Fruit fly (Drosophila melanogaster) whole organism, pupa: ENCODE results near the gene wda.

Experiments
- CG10348 ChIP-seq: fragments of 200-800 bp; sonication (Bioruptor generic); IDR thresholded peaks from 2 replicates; pipeline ENCODE4 v1.3.6; 2022; ENCODE audit warnings: missing biosample characterization, missing genetic modification characterization
- CG12605 ChIP-seq: fragments of 200-800 bp; sonication (Bioruptor generic); IDR thresholded peaks from 2 replicates; pipeline ENCODE4 v1.3.6; 2022; ENCODE audit warnings: missing biosample characterization, missing genetic modification characterization
- CG13204 ChIP-seq: fragments of 200-800 bp; sonication (Bioruptor generic); optimal IDR thresholded peaks from 2 replicates; lab custom pipeline; 2018; ENCODE audit warnings: missing biosample characterization, mild to moderate bottlenecking, missing genetic modification characterization, moderate library complexity
- CG14655 ChIP-seq: fragments of 200-800 bp; sonication (Bioruptor generic); optimal IDR thresholded peaks from 3 replicates; lab custom pipeline; 2017; ENCODE audit warnings: mild to moderate bottlenecking, missing biosample characterization, missing genetic modification reagents, missing genetic modification characterization
- CG15710 ChIP-seq: fragments of 200-800 bp; sonication (Bioruptor generic); optimal IDR thresholded peaks from 2 replicates; lab custom pipeline; 2018; ENCODE audit warnings: missing biosample characterization, mild to moderate bottlenecking, missing genetic modification characterization, moderate library complexity
- CG17806 ChIP-seq: fragments of 200-800 bp; sonication (Bioruptor generic); optimal IDR thresholded peaks from 2 replicates; lab custom pipeline; 2018; ENCODE audit warnings: missing biosample characterization, mild to moderate bottlenecking, missing genetic modification characterization, moderate library complexity
- CG32121 ChIP-seq: fragments of 200-800 bp; sonication (Bioruptor generic); IDR thresholded peaks from 2 replicates; pipeline ENCODE4 v1.3.6; 2022; ENCODE audit warnings: missing biosample characterization, missing genetic modification characterization
- CG34367 ChIP-seq: fragments of 200-800 bp; sonication (Bioruptor generic); optimal IDR thresholded peaks from 2 replicates; lab custom pipeline; 2018; ENCODE audit warnings: missing biosample characterization, mild to moderate bottlenecking, missing genetic modification characterization
- CG4496 ChIP-seq: fragments of 200-800 bp; sonication (Bioruptor generic); IDR thresholded peaks from 3 replicates; pipeline ENCODE4 v1.3.6; 2022; ENCODE audit warnings: missing biosample characterization, missing genetic modification characterization
- CG8159 ChIP-seq: fragments of 200-800 bp; sonication (Bioruptor generic); optimal IDR thresholded peaks from 3 replicates; lab custom pipeline; 2018; ENCODE audit warnings: missing biosample characterization, mild to moderate bottlenecking, missing genetic modification characterization, moderate library complexity
- CG8301 ChIP-seq: fragments of 200-800 bp; sonication (Bioruptor generic); optimal IDR thresholded peaks from 2 replicates; lab custom pipeline; 2018; ENCODE audit warnings: missing biosample characterization, mild to moderate bottlenecking, missing genetic modification characterization
- CG9948 ChIP-seq: fragments of 200-800 bp; sonication (Bioruptor generic); optimal IDR thresholded peaks from 2 replicates; lab custom pipeline; 2018; ENCODE audit warnings: missing biosample characterization, mild to moderate bottlenecking, missing genetic modification characterization, moderate library complexity
- D1 ChIP-seq: fragments of 200-800 bp; sonication (Bioruptor generic); optimal IDR thresholded peaks from 2 replicates; lab custom pipeline; 2018; ENCODE audit warnings: missing biosample characterization, mild to moderate bottlenecking, missing genetic modification characterization, moderate library complexity
- EcR ChIP-seq: fragments of 200-800 bp; sonication (Bioruptor generic); optimal IDR thresholded peaks from 3 replicates; lab custom pipeline; 2019; ENCODE audit warnings: missing biosample characterization, missing genetic modification characterization, mild to moderate bottlenecking, moderate library complexity, missing genetic modification reagents
- Ets98B ChIP-seq: fragments of 200-800 bp; sonication (Bioruptor generic); IDR thresholded peaks from 2 replicates; pipeline ENCODE4 v1.3.6; 2022; ENCODE audit warnings: missing biosample characterization, missing genetic modification characterization
- Pif1A ChIP-seq: fragments of 200-800 bp; sonication (Bioruptor generic); optimal IDR thresholded peaks from 3 replicates; lab custom pipeline; 2016; ENCODE audit warnings: missing biosample characterization, missing genetic modification characterization
- Pif1B ChIP-seq: fragments of 200-800 bp; sonication (Bioruptor generic); optimal IDR thresholded peaks from 3 replicates; lab custom pipeline; 2016; ENCODE audit warnings: missing biosample characterization, missing genetic modification characterization
- Snoo ChIP-seq: fragments of 200-800 bp; sonication (Bioruptor generic); optimal IDR thresholded peaks from 3 replicates; lab custom pipeline; 2017; ENCODE audit warnings: missing biosample characterization, mild to moderate bottlenecking, missing genetic modification characterization, inconsistent platforms
- fd96Ca ChIP-seq: fragments of 200-800 bp; sonication (Bioruptor generic); IDR thresholded peaks from 3 replicates; pipeline ENCODE4 v1.3.6; 2022; ENCODE audit warnings: missing biosample characterization, missing genetic modification characterization
- gl ChIP-seq: fragments of 200-800 bp; sonication (Bioruptor generic); optimal IDR thresholded peaks from 2 replicates; lab custom pipeline; 2018; ENCODE audit warnings: missing biosample characterization, mild to moderate bottlenecking, missing genetic modification characterization
- rn ChIP-seq: fragments of 200-800 bp; sonication (Bioruptor generic); IDR thresholded peaks from 2 replicates; pipeline ENCODE4 v1.3.6; 2022; ENCODE audit warnings: missing biosample characterization, missing genetic modification characterization

The wda gene

DNA sequence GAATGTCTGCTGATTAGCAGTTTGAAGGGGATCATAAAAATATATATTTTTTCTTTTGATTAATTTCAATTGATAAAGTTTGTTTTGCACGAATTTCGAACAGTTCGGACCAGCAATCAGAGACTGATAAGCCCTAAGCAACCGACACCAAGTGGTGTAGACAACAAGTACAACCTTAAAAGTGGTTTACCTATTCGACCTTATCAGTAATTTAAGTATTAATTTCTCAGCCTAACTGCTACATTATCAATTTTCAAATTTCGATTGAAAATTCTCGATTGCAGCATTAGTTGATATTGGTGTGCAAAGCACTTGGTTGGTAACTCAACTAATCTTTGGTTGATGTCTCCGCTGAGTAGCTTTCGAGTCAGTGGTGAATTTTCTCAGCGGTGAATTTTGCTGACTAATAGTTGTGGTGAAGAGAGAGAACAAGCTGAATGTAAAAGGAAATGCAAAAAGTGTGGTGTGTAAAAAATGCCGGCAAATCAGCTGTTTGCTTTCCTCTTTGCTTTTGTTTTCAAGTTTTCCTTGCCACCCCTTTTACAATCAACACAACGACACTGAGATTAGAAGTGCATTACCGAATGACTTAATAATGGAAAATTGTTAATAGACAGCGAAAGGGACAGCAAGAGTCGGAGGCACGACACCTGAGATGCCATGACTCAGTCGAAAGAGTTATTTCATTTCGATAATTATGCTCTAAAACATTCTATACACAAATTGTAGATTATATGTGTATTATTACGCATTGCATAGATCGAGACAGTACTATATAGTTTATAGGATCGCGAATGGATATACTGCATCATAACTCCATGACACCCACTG, 43.1 kb downstream of the wda start:
- TF ChIP-seq CG12605 (GFP tag; lab: Robert Waterston, UW) (peak; percentile 76), D1 (tag; lab: Kevin White, UChicago) (no peak), Pif1A (no peak), CG8159 (tag; lab: Kevin White, UChicago) (no peak), CG8301 (tag; lab: Kevin White, UChicago) (peak; percentile 1), CG9948 (no peak), rn (no peak), CG4496 (GFP tag; lab: Robert Waterston, UW) (peak; percentile 67; the same call in 2 of the 3 replicates), EcR (GFP tag; lab: Kevin White, UChicago) (no peak), CG15710 (tag; lab: Kevin White, UChicago) (no peak), CG17806 (no peak), CG34367 (tag; lab: Kevin White, UChicago) (no peak), Snoo (tag; lab: Kevin White, UChicago) (no peak), gl (tag; lab: Kevin White, UChicago) (peak; percentile 43), CG14655 (GFP tag; lab: Kevin White, UChicago) (no peak), Ets98B (GFP tag; lab: Robert Waterston, UW) (no peak; the same call in 1 of the 2 replicates)

- TF ChIP-seq D1 (tag; lab: Kevin White, UChicago), result no peak
- no peak for TF ChIP-seq CG34367 (tag; lab: Kevin White, UChicago)
- no peak for TF ChIP-seq CG9948
- TF ChIP-seq CG17806, result no peak
- TF ChIP-seq rn, result no peak
- TF ChIP-seq EcR (GFP tag; lab: Kevin White, UChicago), result no peak
- TF ChIP-seq CG8159 (tag; lab: Kevin White, UChicago), result no peak
- no peak for TF ChIP-seq Snoo (tag; lab: Kevin White, UChicago)
- TF ChIP-seq fd96Ca, result no peak
- no peak for TF ChIP-seq CG12605 (GFP tag; lab: Robert Waterston, UW)
- no peak for TF ChIP-seq CG4496 (GFP tag; lab: Robert Waterston, UW)
- no peak for TF ChIP-seq CG8301 (tag; lab: Kevin White, UChicago)
- no peak for TF ChIP-seq CG10348 (GFP tag; lab: Robert Waterston, UW)
- no peak for TF ChIP-seq CG15710 (tag; lab: Kevin White, UChicago)
- no peak for TF ChIP-seq gl (tag; lab: Kevin White, UChicago)
- no peak for TF ChIP-seq CG32121 (GFP tag; lab: Robert Waterston, UW)
- no peak for TF ChIP-seq CG14655 (GFP tag; lab: Kevin White, UChicago)
- no peak for TF ChIP-seq Ets98B (GFP tag; lab: Robert Waterston, UW)
- no peak for TF ChIP-seq Pif1A
Measured at dm6 chr3R:23212764-23213163, 45.1 kb downstream of the wda start.

DNA sequence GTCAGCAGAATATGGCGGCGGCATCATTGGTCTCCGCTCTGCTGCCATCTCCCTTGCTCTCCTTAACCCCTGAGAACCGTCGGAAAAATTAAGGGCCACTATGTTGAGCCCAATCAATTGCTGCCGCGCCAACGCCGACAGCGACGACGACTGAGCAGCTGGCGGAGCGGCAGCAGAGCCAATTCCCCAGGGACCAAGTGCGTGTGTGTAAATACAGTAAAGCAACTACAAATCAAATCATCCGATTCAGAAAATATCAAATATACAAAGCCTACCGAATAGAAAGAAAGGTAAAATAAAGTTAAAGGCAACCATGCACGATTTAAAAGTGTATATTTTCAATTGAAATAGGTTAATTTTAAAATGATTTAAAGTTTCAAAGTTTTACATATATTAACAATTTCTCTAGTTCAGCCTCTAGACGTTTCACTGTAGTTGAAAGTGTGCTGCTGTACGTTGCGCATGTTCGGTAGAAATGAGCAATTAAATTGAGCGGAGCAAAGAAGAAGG, 46.1 kb downstream of the wda start:
- no peak for TF ChIP-seq CG32121 (GFP tag; lab: Robert Waterston, UW)
- peak; percentile 28 for TF ChIP-seq CG14655 (GFP tag; lab: Kevin White, UChicago)
- TF ChIP-seq EcR (GFP tag; lab: Kevin White, UChicago), result no peak
- TF ChIP-seq fd96Ca, result no peak
- no peak for TF ChIP-seq CG4496 (GFP tag; lab: Robert Waterston, UW)
- no peak for TF ChIP-seq rn
- no peak for TF ChIP-seq D1 (tag; lab: Kevin White, UChicago)
- peak; percentile 61 for TF ChIP-seq CG8159 (tag; lab: Kevin White, UChicago)
- TF ChIP-seq Pif1A, result peak; percentile 49
- peak; percentile 13 for TF ChIP-seq CG8301 (tag; lab: Kevin White, UChicago)
- TF ChIP-seq CG10348 (GFP tag; lab: Robert Waterston, UW), result no peak
- peak; percentile 24 for TF ChIP-seq Snoo (tag; lab: Kevin White, UChicago)
- TF ChIP-seq gl (tag; lab: Kevin White, UChicago), result no peak
- TF ChIP-seq CG12605 (GFP tag; lab: Robert Waterston, UW), result no peak
- no peak for TF ChIP-seq CG13204
- peak; percentile 31 for TF ChIP-seq CG9948
- peak; percentile 33 for TF ChIP-seq CG17806
- TF ChIP-seq Ets98B (GFP tag; lab: Robert Waterston, UW), result no peak
- TF ChIP-seq CG34367 (tag; lab: Kevin White, UChicago), result no peak
- no peak for TF ChIP-seq Pif1B (GFP tag; lab: Kevin White, UChicago)
- peak; percentile 31 for TF ChIP-seq CG15710 (tag; lab: Kevin White, UChicago)

dm6 chr3R:23210243-23211215, 47.4 kb downstream of the wda start:
- TF ChIP-seq fd96Ca (0 out of 3 replicates have a peak, but pooled peaks have one; percentile 41), CG9948 (no peak), CG32121 (GFP tag; lab: Robert Waterston, UW) (peak; percentile 16; the same call in 1 of the 2 replicates), CG13204 (peak; percentile 44), gl (tag; lab: Kevin White, UChicago) (peak; percentile 24), CG15710 (tag; lab: Kevin White, UChicago) (no peak), EcR (GFP tag; lab: Kevin White, UChicago) (peak; percentile 35), Ets98B (GFP tag; lab: Robert Waterston, UW) (peak; percentile 30; the same call in 1 of the 2 replicates), rn (no peak), CG17806 (no peak)
